Worm (Caenorhabditis elegans) whole organism, L2 larva: ENCODE measurements around the gene F13C5.2.

Experiments
- C34F6.9 ChIP-seq: fragments of 150-350 bp; optimal IDR thresholded peaks from 2 replicates; lab custom pipeline; 2014; ENCODE audit warnings: missing biosample characterization, missing genetic modification characterization
- F13H6.1 ChIP-seq: sonication (generic microtip); optimal IDR thresholded peaks from 2 replicates; lab custom pipeline; 2016; ENCODE audit warnings: missing genetic modification characterization, missing compliant biosample characterization
- R02D3.7 ChIP-seq: fragments of 150-350 bp; optimal IDR thresholded peaks from 2 replicates; lab custom pipeline; 2014; ENCODE audit warnings: missing biosample characterization, missing genetic modification characterization
- Y55F3AM.14 ChIP-seq: fragments of 200-800 bp; sonication (Bioruptor generic); optimal IDR thresholded peaks from 2 replicates; lab custom pipeline; 2018; ENCODE audit warnings: mild to moderate bottlenecking, missing genetic modification characterization, missing compliant biosample characterization
- ZK546.5 ChIP-seq: sonication (generic microtip); optimal IDR thresholded peaks from 2 replicates; lab custom pipeline; 2017; ENCODE audit warnings: missing biosample characterization, missing genetic modification characterization
- alr-1 ChIP-seq: fragments of 150-350 bp; optimal IDR thresholded peaks from 2 replicates; lab custom pipeline; 2014; ENCODE audit warnings: missing biosample characterization, missing genetic modification characterization
- aly-2 ChIP-seq: fragments of 150-350 bp; optimal IDR thresholded peaks from 2 replicates; lab custom pipeline; 2014; ENCODE audit warnings: missing biosample characterization, missing genetic modification characterization
- ama-1 ChIP-seq: fragments of 150-350 bp; optimal IDR thresholded peaks from 2 replicates; lab custom pipeline; 2018; ENCODE audit warnings: inconsistent platforms
- blmp-1 ChIP-seq: sonication (generic microtip); optimal IDR thresholded peaks from 2 replicates; lab custom pipeline; 2017; ENCODE audit warnings: missing genetic modification characterization, mild to moderate bottlenecking, missing compliant biosample characterization, antibody characterized with exemption, moderate library complexity; ENCODE audit not compliant: insufficient read depth
- ceh-16 ChIP-seq: fragments of 150-350 bp; optimal IDR thresholded peaks from 2 replicates; lab custom pipeline; 2014; ENCODE audit warnings: missing biosample characterization, missing genetic modification characterization
- ceh-82 ChIP-seq: fragments of 150-350 bp; optimal IDR thresholded peaks from 2 replicates; lab custom pipeline; 2014; ENCODE audit warnings: missing biosample characterization, missing genetic modification characterization
- crh-2 ChIP-seq: sonication (generic microtip); optimal IDR thresholded peaks from 2 replicates; lab custom pipeline; 2017; ENCODE audit warnings: missing biosample characterization, missing genetic modification characterization
- dmd-4 ChIP-seq: sonication (generic microtip); optimal IDR thresholded peaks from 2 replicates; lab custom pipeline; 2017; ENCODE audit warnings: missing biosample characterization, missing genetic modification characterization
- egl-27 ChIP-seq: sonication (generic microtip); optimal IDR thresholded peaks from 3 replicates; lab custom pipeline; 2017; ENCODE audit warnings: missing biosample characterization, missing genetic modification reagents, missing genetic modification characterization
- elt-1 ChIP-seq: fragments of 150-350 bp; optimal IDR thresholded peaks from 2 replicates; lab custom pipeline; 2014; ENCODE audit warnings: missing biosample characterization, missing genetic modification characterization
- elt-3 ChIP-seq: sonication (generic microtip); optimal IDR thresholded peaks from 2 replicates; lab custom pipeline; 2017; ENCODE audit warnings: missing biosample characterization, missing genetic modification characterization
- fos-1 ChIP-seq: fragments of 150-350 bp; optimal IDR thresholded peaks from 2 replicates; lab custom pipeline; 2014; ENCODE audit warnings: missing biosample characterization, missing genetic modification characterization
- gmeb-1 ChIP-seq: fragments of 150-350 bp; optimal IDR thresholded peaks from 2 replicates; lab custom pipeline; 2014; ENCODE audit warnings: missing biosample characterization, missing genetic modification characterization
- lin-11 ChIP-seq: fragments of 150-350 bp; sonication (generic microtip); optimal IDR thresholded peaks from 2 replicates; lab custom pipeline; 2014; ENCODE audit warnings: missing biosample characterization, missing genetic modification characterization, inconsistent platforms, mixed read lengths
- lin-13 ChIP-seq: fragments of 150-350 bp; optimal IDR thresholded peaks from 2 replicates; lab custom pipeline; 2014; ENCODE audit warnings: missing biosample characterization, missing genetic modification reagents, missing genetic modification characterization
- lin-39 ChIP-seq: fragments of 150-350 bp; optimal IDR thresholded peaks from 2 replicates; lab custom pipeline; 2014; ENCODE audit warnings: missing biosample characterization, missing genetic modification reagents, missing genetic modification characterization
- lsy-2 ChIP-seq, 2 experiments: fragments of 150-350 bp in 1 of 2; sonication (generic microtip) in 1 of 2; optimal IDR thresholded peaks; 2 replicates each; lab custom pipeline; 2014 to 2017; ENCODE audit warnings: missing biosample characterization in 2 of 2, missing genetic modification characterization in 2 of 2
- mab-5 ChIP-seq: fragments of 150-350 bp; optimal IDR thresholded peaks from 2 replicates; lab custom pipeline; 2014; ENCODE audit warnings: missing biosample characterization, missing genetic modification characterization
- mbf-1 ChIP-seq: sonication (generic microtip); optimal IDR thresholded peaks from 2 replicates; lab custom pipeline; 2017; ENCODE audit warnings: missing biosample characterization, missing genetic modification characterization
- mdl-1 ChIP-seq, 2 experiments: fragments of 150-350 bp in 1 of 2; sonication (generic microtip) in 1 of 2; optimal IDR thresholded peaks; 2 replicates each; lab custom pipeline; 2017; ENCODE audit warnings: missing biosample characterization in 2 of 2, missing genetic modification characterization in 2 of 2
- nhr-10 ChIP-seq: sonication (generic microtip); optimal IDR thresholded peaks from 2 replicates; lab custom pipeline; 2017; ENCODE audit warnings: missing biosample characterization, missing genetic modification characterization
- nhr-11 ChIP-seq: fragments of 150-350 bp; optimal IDR thresholded peaks from 2 replicates; lab custom pipeline; 2014; ENCODE audit warnings: missing biosample characterization, missing genetic modification characterization
- nhr-12 ChIP-seq: fragments of 150-350 bp; optimal IDR thresholded peaks from 2 replicates; lab custom pipeline; 2014; ENCODE audit warnings: missing biosample characterization, missing genetic modification characterization
- nhr-129 ChIP-seq: fragments of 150-350 bp; optimal IDR thresholded peaks from 2 replicates; lab custom pipeline; 2014; ENCODE audit warnings: missing biosample characterization, missing genetic modification characterization
- nhr-21 ChIP-seq: fragments of 150-350 bp; optimal IDR thresholded peaks from 2 replicates; lab custom pipeline; 2014; ENCODE audit warnings: missing biosample characterization, missing genetic modification characterization
- nhr-237 ChIP-seq: fragments of 150-350 bp; optimal IDR thresholded peaks from 2 replicates; lab custom pipeline; 2014; ENCODE audit warnings: missing biosample characterization, missing genetic modification characterization
- nhr-25 ChIP-seq: fragments of 150-350 bp; sonication (generic microtip); optimal IDR thresholded peaks from 3 replicates; lab custom pipeline; 2014; ENCODE audit warnings: missing biosample characterization, missing genetic modification characterization
- nhr-6 ChIP-seq: fragments of 150-350 bp; optimal IDR thresholded peaks from 2 replicates; lab custom pipeline; 2014; ENCODE audit warnings: missing biosample characterization, missing genetic modification characterization
- nhr-77 ChIP-seq: fragments of 150-350 bp; optimal IDR thresholded peaks from 2 replicates; lab custom pipeline; 2014; ENCODE audit warnings: missing biosample characterization, missing genetic modification characterization
- peb-1 ChIP-seq: fragments of 150-350 bp; optimal IDR thresholded peaks from 2 replicates; lab custom pipeline; 2014; ENCODE audit warnings: missing biosample characterization, missing genetic modification characterization
- sem-4 ChIP-seq: fragments of 150-350 bp; optimal IDR thresholded peaks from 2 replicates; lab custom pipeline; 2014; ENCODE audit warnings: missing biosample characterization, missing genetic modification reagents, missing genetic modification characterization
- skn-1 ChIP-seq: sonication (generic microtip); optimal IDR thresholded peaks from 2 replicates; lab custom pipeline; 2017; ENCODE audit warnings: missing biosample characterization, missing genetic modification characterization
- sma-3 ChIP-seq: sonication (generic microtip); optimal IDR thresholded peaks from 2 replicates; lab custom pipeline; 2016; ENCODE audit warnings: missing genetic modification reagents, missing genetic modification characterization, missing compliant biosample characterization
- sma-9 ChIP-seq, 2 experiments: fragments of 150-350 bp in 1 of 2; sonication (generic microtip) in 1 of 2; optimal IDR thresholded peaks; 2 replicates each; lab custom pipeline; 2014 to 2016; ENCODE audit warnings: missing genetic modification characterization in 2 of 2, mild to moderate bottlenecking in 1 of 2, missing biosample characterization in 1 of 2, missing compliant biosample characterization in 1 of 2, missing genetic modification reagents in 1 of 2, moderate library complexity in 1 of 2
- snpc-4 ChIP-seq: fragments of 150-350 bp; optimal IDR thresholded peaks from 2 replicates; lab custom pipeline; 2014; ENCODE audit warnings: missing biosample characterization, missing genetic modification characterization
- unc-39 ChIP-seq: fragments of 150-350 bp; optimal IDR thresholded peaks from 2 replicates; lab custom pipeline; 2014; ENCODE audit warnings: missing biosample characterization, missing genetic modification characterization
- unc-55 ChIP-seq: fragments of 150-350 bp; sonication (generic microtip); optimal IDR thresholded peaks from 3 replicates; lab custom pipeline; 2014; ENCODE audit warnings: missing biosample characterization, missing genetic modification reagents, missing genetic modification characterization
- unc-62 ChIP-seq: fragments of 150-350 bp; optimal IDR thresholded peaks from 2 replicates; lab custom pipeline; 2014; ENCODE audit warnings: missing biosample characterization, missing genetic modification reagents, missing genetic modification characterization
- zag-1 ChIP-seq: fragments of 150-350 bp; optimal IDR thresholded peaks from 2 replicates; lab custom pipeline; 2014; ENCODE audit warnings: missing biosample characterization, missing genetic modification characterization
- ztf-1 ChIP-seq: fragments of 200-800 bp; sonication (Bioruptor generic); conservative IDR thresholded peaks from 2 replicates; pipeline ENCODE4 v1.3.6; 2022; ENCODE audit warnings: missing genetic modification characterization, missing compliant biosample characterization
- ztf-11 ChIP-seq: sonication (generic microtip); optimal IDR thresholded peaks from 2 replicates; lab custom pipeline; 2017; ENCODE audit warnings: missing biosample characterization, missing genetic modification characterization
- ztf-4 ChIP-seq: fragments of 150-350 bp; optimal IDR thresholded peaks from 2 replicates; lab custom pipeline; 2014; ENCODE audit warnings: missing biosample characterization, missing genetic modification characterization

The F13C5.2 gene

ce11 chrX:571367-571766 lies 22.4 kb upstream of the F13C5.2 start:
- TF ChIP-seq alr-1 (tag; lab: Kevin White, UChicago), result no peak
- TF ChIP-seq C34F6.9 (tag; lab: Kevin White, UChicago), result no peak
- no peak for TF ChIP-seq nhr-12 (tag; lab: Kevin White, UChicago)
- TF ChIP-seq unc-55 (GFP tag; lab: Kevin White, UChicago), result no peak
- TF ChIP-seq nhr-6, result no peak
- no peak for TF ChIP-seq mdl-1 (tag; optimal IDR thresholded peaks at IDR 0.05; lab: Kevin White, UChicago)
- TF ChIP-seq blmp-1, result no peak
- no peak for TF ChIP-seq sem-4 (tag; lab: Kevin White, UChicago)
- TF ChIP-seq sma-3 (GFP tag; lab: Kevin White, UChicago), result no peak
- no peak for TF ChIP-seq nhr-77 (tag; lab: Kevin White, UChicago)
- no peak for TF ChIP-seq ceh-16
- TF ChIP-seq lin-39 (tag; lab: Kevin White, UChicago), result no peak

- TF ChIP-seq nhr-129 (tag; lab: Kevin White, UChicago), result no peak
- no peak for TF ChIP-seq elt-3
- TF ChIP-seq mdl-1 (tag; optimal IDR thresholded peaks at IDR 0.05; lab: Kevin White, UChicago), result no peak
- TF ChIP-seq unc-62, result no peak
- no peak for TF ChIP-seq gmeb-1 (tag; lab: Kevin White, UChicago)
- no peak for TF ChIP-seq lin-13 (GFP tag; lab: Kevin White, UChicago)
- TF ChIP-seq peb-1 (tag; lab: Kevin White, UChicago), result no peak
- no peak for TF ChIP-seq nhr-6
- TF ChIP-seq lin-11 (tag; lab: Kevin White, UChicago), result no peak
- TF ChIP-seq ceh-16, result no peak
- TF ChIP-seq nhr-21 (tag; lab: Kevin White, UChicago), result no peak
- TF ChIP-seq mbf-1 (tag; lab: Kevin White, UChicago), result no peak
- no peak for TF ChIP-seq egl-27
- TF ChIP-seq unc-39, result no peak
- TF ChIP-seq, all 48 proteins: peak for 0
Observed at ce11 chrX:572601-573000, 21.2 kb upstream of the F13C5.2 start, which contains the start of gene mrp-2. Gene mrp-2, minus strand, starts transcription at chrX:572701.

- TF ChIP-seq Y55F3AM.14 (GFP tag; lab: Kevin White, UChicago) (no peak), fos-1 (peak; percentile 15), nhr-11 (tag; lab: Kevin White, UChicago) (no peak), unc-55 (GFP tag; lab: Kevin White, UChicago) (peak; percentile 92), crh-2 (tag; lab: Kevin White, UChicago) (peak; percentile 31), zag-1 (peak; percentile 59), nhr-77 (tag; lab: Kevin White, UChicago) (no peak), unc-62 (no peak), lin-39 (tag; lab: Kevin White, UChicago) (no peak), peb-1 (tag; lab: Kevin White, UChicago) (no peak), dmd-4 (tag; lab: Kevin White, UChicago) (no peak), ztf-11 (tag; lab: Kevin White, UChicago) (no peak), aly-2 (tag; lab: Kevin White, UChicago) (no peak), lin-11 (tag; lab: Kevin White, UChicago) (peak; percentile 54), nhr-25 (peak; percentile 15), F13H6.1 (tag; lab: Kevin White, UChicago) (peak; percentile 46), ztf-4 (tag; lab: Kevin White, UChicago) (peak; percentile 4), ama-1 (lab: Kevin White, UChicago) (no peak), snpc-4 (tag; lab: Kevin White, UChicago) (peak; percentile 17), gmeb-1 (tag; lab: Kevin White, UChicago) (no peak), nhr-21 (tag; lab: Kevin White, UChicago) (no peak), nhr-6 (no peak), ceh-16 (no peak), mab-5 (no peak), sma-3 (GFP tag; lab: Kevin White, UChicago) (no peak), C34F6.9 (tag; lab: Kevin White, UChicago) (peak; percentile 84), nhr-12 (tag; lab: Kevin White, UChicago) (no peak), blmp-1 (no peak), sma-9 (GFP tag; optimal IDR thresholded peaks at IDR 0.05; lab: Kevin White, UChicago) (peak; percentile 74), sma-9 (tag; optimal IDR thresholded peaks at IDR 0.05; lab: Kevin White, UChicago) (no peak), ceh-82 (tag; lab: Kevin White, UChicago) (no peak), lin-13 (GFP tag; lab: Kevin White, UChicago) (peak; percentile 15), elt-1 (tag; lab: Kevin White, UChicago) (no peak), skn-1 (tag; lab: Kevin White, UChicago) (no peak), ZK546.5 (no peak), mdl-1 (tag; optimal IDR thresholded peaks at IDR 0.05; lab: Kevin White, UChicago) (peak in 1 of 2 experiments; percentile 35), nhr-129 (tag; lab: Kevin White, UChicago) (peak; percentile 96), ztf-1 (no peak), R02D3.7 (tag; lab: Kevin White, UChicago) (no peak), lsy-2 (tag; optimal IDR thresholded peaks at IDR 0.05; lab: Kevin White, UChicago) (peak in 1 of 2 experiments; percentile 47), mbf-1 (tag; lab: Kevin White, UChicago) (no peak), nhr-10 (tag; lab: Kevin White, UChicago) (no peak), nhr-237 (tag; lab: Kevin White, UChicago) (no peak), unc-39 (no peak), sem-4 (tag; lab: Kevin White, UChicago) (peak; percentile 2), alr-1 (tag; lab: Kevin White, UChicago) (no peak), elt-3 (no peak)
Observed at ce11 chrX:573270-573669, 20.5 kb upstream of the F13C5.2 start.
